Worm (Caenorhabditis elegans): ENCODE data around the gene W06G6.11.

Gene W06G6.11

ce11 chrV:16620874-16621273, 28.2 kb downstream of the W06G6.11 start, which contains the start of gene Y70C5A.3:
Y70C5A.3 (minus strand) TSS chrV:16620923.
- no peak for TF ChIP-seq unc-62 (GFP tag; optimal IDR thresholded peaks at IDR 0.05)

- no peak for TF ChIP-seq unc-62 (GFP tag; optimal IDR thresholded peaks at IDR 0.05)
Observed at ce11 chrV:16617462-16617861, 31.6 kb downstream of the W06G6.11 start, which contains the start of gene Y70C5A.4. Y70C5A.4 (plus strand) TSS chrV:16617762.

ce11 chrV:16610791-16611385, 38.2 kb downstream of the W06G6.11 start, which contains the start of gene srw-54:
srw-54 (plus strand) TSS chrV:16611335.
- TF ChIP-seq unc-62 (GFP tag; optimal IDR thresholded peaks at IDR 0.05) = no peak

ce11 chrV:16610094-16610493, 39.0 kb downstream of the W06G6.11 start:
- TF ChIP-seq unc-62 (GFP tag; optimal IDR thresholded peaks at IDR 0.05) = no peak

- no peak for TF ChIP-seq unc-62 (GFP tag; optimal IDR thresholded peaks at IDR 0.05)
Observed at ce11 chrV:16608478-16608877, 40.6 kb downstream of the W06G6.11 start.

- TF ChIP-seq unc-62 (GFP tag; optimal IDR thresholded peaks at IDR 0.05) = no peak
Observed at ce11 chrV:16606313-16606712, 42.8 kb downstream of the W06G6.11 start, which contains the start of gene Y32B12C.1. Y32B12C.1 (plus strand) TSS chrV:16606613.

ce11 chrV:16605463-16605862, 43.6 kb downstream of the W06G6.11 start:
- TF ChIP-seq unc-62 (GFP tag; optimal IDR thresholded peaks at IDR 0.05) = no peak

- no peak for TF ChIP-seq unc-62 (GFP tag; optimal IDR thresholded peaks at IDR 0.05)
Observed at ce11 chrV:16604301-16604700, 44.8 kb downstream of the W06G6.11 start.

ce11 chrV:16603102-16603501, 46.0 kb downstream of the W06G6.11 start, which contains the start of gene T03E6.8:
T03E6.8 (minus strand) TSS chrV:16603202.
- TF ChIP-seq unc-62 (GFP tag; optimal IDR thresholded peaks at IDR 0.05) = no peak

- no peak for TF ChIP-seq unc-62 (GFP tag; optimal IDR thresholded peaks at IDR 0.05)
Observed at ce11 chrV:16600623-16601022, 48.5 kb downstream of the W06G6.11 start, which contains the start of gene T03E6.9. T03E6.9 (minus strand) TSS chrV:16600723.

ce11 chrV:16599835-16600234, 49.3 kb downstream of the W06G6.11 start:
- no peak for TF ChIP-seq unc-62 (GFP tag; optimal IDR thresholded peaks at IDR 0.05)

Measured in whole organism, dauer.